Worm (Caenorhabditis elegans): ENCODE data around the gene srbc-9.
"Not testable (repeated sequence)": the region's sequence is repeated elsewhere in the genome, so short reads cannot be mapped to it uniquely, and the experiment has no call there.

srbc-9 gene

ce11 chrV:7511465-7511864 is 21.2 kb upstream of the srbc-9 start, which contains the start of gene nhr-171:
nhr-171 (plus strand) TSS chrV:7511765.
- TF ChIP-seq ztf-11, nhr-237, dmd-4 (tag; optimal IDR thresholded peaks at IDR 0.05): not testable (repeated sequence)

DNA sequence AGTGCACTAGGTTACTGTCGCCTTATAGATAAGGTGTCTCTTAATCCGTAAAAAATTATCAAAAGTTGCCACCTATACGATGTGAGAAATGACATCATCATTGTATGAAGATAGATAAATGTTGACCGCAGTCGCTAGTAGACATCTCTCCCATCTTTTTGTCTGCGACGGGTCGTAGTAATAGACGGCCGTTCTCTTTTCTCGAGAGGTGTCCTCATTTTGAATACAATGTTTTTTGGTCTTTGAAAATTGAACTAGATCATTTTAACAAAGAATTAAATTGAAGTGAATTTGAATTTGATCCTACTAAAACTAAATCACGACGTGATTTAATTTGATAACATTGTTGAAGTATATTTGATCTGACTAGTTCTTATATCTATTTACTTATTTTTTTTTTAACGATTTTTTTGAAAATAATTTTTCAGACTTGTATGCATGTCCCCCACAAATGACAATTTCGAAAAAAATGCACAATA is 18.4 kb upstream of the srbc-9 start, which contains the start of the genes str-31 and nhr-172:
str-31 (minus strand) TSS at position 101 of the 479 bp plus-strand sequence.
nhr-172 (plus strand) TSS at position 429 of the 479 bp plus-strand sequence.
- TF ChIP-seq sma-9 (GFP tag; optimal IDR thresholded peaks at IDR 0.05): peak; percentile 1
- TF ChIP-seq sma-9 (tag; optimal IDR thresholded peaks at IDR 0.05): no peak
- TF ChIP-seq nhr-12 (tag; optimal IDR thresholded peaks at IDR 0.05): no peak

ce11 chrV:7506207-7506606 is 16.0 kb upstream of the srbc-9 start:
- TF ChIP-seq nhr-23 (tag; optimal IDR thresholded peaks at IDR 0.05): no peak
- no peak for TF ChIP-seq dmd-4 (tag; optimal IDR thresholded peaks at IDR 0.05)
- TF ChIP-seq nhr-21 (tag; optimal IDR thresholded peaks at IDR 0.05): peak; percentile 10
- TF ChIP-seq blmp-1 (tag; optimal IDR thresholded peaks at IDR 0.05; ENCODE audit: insufficient read depth): no peak
- no peak for TF ChIP-seq ceh-82 (tag; optimal IDR thresholded peaks at IDR 0.05)
- no peak for TF ChIP-seq zag-1 (tag; optimal IDR thresholded peaks at IDR 0.05)
- no peak for TF ChIP-seq ZK546.5 (tag; optimal IDR thresholded peaks at IDR 0.05)
- TF ChIP-seq nhr-25 (tag; optimal IDR thresholded peaks at IDR 0.05): no peak
- TF ChIP-seq sma-9 (GFP tag; optimal IDR thresholded peaks at IDR 0.05): peak; percentile 34
- TF ChIP-seq sma-9 (tag; optimal IDR thresholded peaks at IDR 0.05): no peak
- no peak for TF ChIP-seq sem-4 (tag; optimal IDR thresholded peaks at IDR 0.05)

DNA sequence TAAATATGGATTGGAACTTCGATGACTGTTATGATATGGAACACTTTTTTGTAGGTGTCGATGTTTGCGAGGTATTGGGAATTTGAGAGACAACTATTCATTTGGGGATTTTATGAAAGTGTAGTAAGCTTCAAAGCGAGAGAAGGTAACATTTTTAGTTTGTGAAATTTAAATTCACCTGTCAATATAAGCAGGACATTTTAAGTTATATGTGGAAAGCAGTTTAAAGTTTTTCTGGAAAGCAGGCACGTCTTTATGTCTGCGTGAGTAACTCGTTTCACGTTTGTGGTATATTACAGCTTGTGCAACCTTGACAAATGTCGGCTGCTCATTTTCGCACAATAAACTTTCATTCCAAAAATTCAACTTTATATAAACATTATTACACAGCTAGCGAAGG is 14.0 kb upstream of the srbc-9 start, which contains the start of gene srh-229:
srh-229 (minus strand) TSS at position 101 of the 400 bp plus-strand sequence.
- TF ChIP-seq fos-1 (tag; optimal IDR thresholded peaks at IDR 0.05): no peak
- TF ChIP-seq mdl-1 (tag; optimal IDR thresholded peaks at IDR 0.05): no peak
- no peak for TF ChIP-seq ztf-4 (tag; optimal IDR thresholded peaks at IDR 0.05)
- TF ChIP-seq skn-1 (tag; optimal IDR thresholded peaks at IDR 0.05): no peak
- TF ChIP-seq aly-2 (tag; optimal IDR thresholded peaks at IDR 0.05): no peak
- no peak for TF ChIP-seq snpc-4 (tag; optimal IDR thresholded peaks at IDR 0.05)
- no peak for TF ChIP-seq egl-27 (tag; optimal IDR thresholded peaks at IDR 0.05)
- no peak for TF ChIP-seq sma-3 (GFP tag; optimal IDR thresholded peaks at IDR 0.05)
- TF ChIP-seq unc-62 (GFP tag; optimal IDR thresholded peaks at IDR 0.05): no peak
- TF ChIP-seq ceh-82 (tag; optimal IDR thresholded peaks at IDR 0.05): no peak
- no peak for TF ChIP-seq peb-1 (tag; optimal IDR thresholded peaks at IDR 0.05)
- no peak for TF ChIP-seq lsy-2 (tag; optimal IDR thresholded peaks at IDR 0.05)
- TF ChIP-seq ama-1 (optimal IDR thresholded peaks at IDR 0.05): no peak
- TF ChIP-seq nhr-21 (tag; optimal IDR thresholded peaks at IDR 0.05): no peak
- no peak for TF ChIP-seq dmd-4 (tag; optimal IDR thresholded peaks at IDR 0.05)
- TF ChIP-seq lin-11 (tag; optimal IDR thresholded peaks at IDR 0.05): no peak
- no peak for TF ChIP-seq nhr-11 (tag; optimal IDR thresholded peaks at IDR 0.05)
- no peak for TF ChIP-seq ztf-11 (tag; optimal IDR thresholded peaks at IDR 0.05)

ce11 chrV:7501194-7501593 is 11.0 kb upstream of the srbc-9 start:
- TF ChIP-seq snpc-4 (tag; optimal IDR thresholded peaks at IDR 0.05): no peak
- TF ChIP-seq nhr-12 (tag; optimal IDR thresholded peaks at IDR 0.05): no peak
- TF ChIP-seq nhr-237 (tag; optimal IDR thresholded peaks at IDR 0.05): no peak
- no peak for TF ChIP-seq lin-11 (tag; optimal IDR thresholded peaks at IDR 0.05)
- TF ChIP-seq F13H6.1 (tag; optimal IDR thresholded peaks at IDR 0.05): no peak
- no peak for TF ChIP-seq nhr-10 (tag; optimal IDR thresholded peaks at IDR 0.05)
- TF ChIP-seq ama-1 (optimal IDR thresholded peaks at IDR 0.05): no peak
- TF ChIP-seq ZK546.5 (tag; optimal IDR thresholded peaks at IDR 0.05): no peak
- no peak for TF ChIP-seq gmeb-1 (tag; optimal IDR thresholded peaks at IDR 0.05)
- TF ChIP-seq nhr-129 (tag; optimal IDR thresholded peaks at IDR 0.05): no peak
- TF ChIP-seq alr-1 (tag; optimal IDR thresholded peaks at IDR 0.05): no peak
- TF ChIP-seq aly-2 (tag; optimal IDR thresholded peaks at IDR 0.05): no peak
- TF ChIP-seq nhr-6 (tag; optimal IDR thresholded peaks at IDR 0.05): no peak
- no peak for TF ChIP-seq elt-3 (tag; optimal IDR thresholded peaks at IDR 0.05)
- TF ChIP-seq ztf-4 (tag; optimal IDR thresholded peaks at IDR 0.05): no peak
- TF ChIP-seq ceh-82 (tag; optimal IDR thresholded peaks at IDR 0.05): no peak
- no peak for TF ChIP-seq crh-2 (tag; optimal IDR thresholded peaks at IDR 0.05)
- TF ChIP-seq sem-4 (tag; optimal IDR thresholded peaks at IDR 0.05): no peak
- no peak for TF ChIP-seq mab-5 (tag; optimal IDR thresholded peaks at IDR 0.05)
- TF ChIP-seq sma-3 (GFP tag; optimal IDR thresholded peaks at IDR 0.05): no peak
